Worm (Caenorhabditis elegans) whole organism, L3 larva: Measurements from ENCODE around the gene srpa-72.
A peak's percentile ranks its signal among the peaks of the same experiment; 100 is the strongest.

Source experiments
- R02D3.7 ChIP-seq: fragments of 150-350 bp; optimal IDR thresholded peaks from 2 replicates; lab custom pipeline; 2014; ENCODE audit warnings: missing biosample characterization, missing genetic modification characterization
- ZK546.5 ChIP-seq: sonication (generic microtip); optimal IDR thresholded peaks from 2 replicates; lab custom pipeline; 2017; ENCODE audit warnings: missing biosample characterization, missing genetic modification characterization
- aly-2 ChIP-seq: fragments of 150-350 bp; optimal IDR thresholded peaks from 2 replicates; lab custom pipeline; 2014; ENCODE audit warnings: missing biosample characterization, missing genetic modification characterization
- ceh-16 ChIP-seq: sonication (generic microtip); optimal IDR thresholded peaks from 2 replicates; lab custom pipeline; 2017; ENCODE audit warnings: missing biosample characterization, missing genetic modification characterization
- ceh-28 ChIP-seq: fragments of 150-350 bp; optimal IDR thresholded peaks from 2 replicates; lab custom pipeline; 2014; ENCODE audit warnings: missing biosample characterization, missing genetic modification reagents, missing genetic modification characterization
- ceh-9 ChIP-seq: sonication (generic microtip); optimal IDR thresholded peaks from 2 replicates; lab custom pipeline; 2018; ENCODE audit warnings: missing biosample characterization, missing genetic modification characterization
- daf-12 ChIP-seq: fragments of 150-350 bp; optimal IDR thresholded peaks from 2 replicates; lab custom pipeline; 2014; ENCODE audit warnings: missing biosample characterization, missing genetic modification reagents, missing genetic modification characterization
- egl-27 ChIP-seq: sonication (generic microtip); optimal IDR thresholded peaks from 4 replicates; lab custom pipeline; 2017; ENCODE audit warnings: missing biosample characterization, missing genetic modification reagents, missing genetic modification characterization
- elt-1 ChIP-seq: fragments of 150-350 bp; optimal IDR thresholded peaks from 2 replicates; lab custom pipeline; 2014; ENCODE audit warnings: missing biosample characterization, missing genetic modification characterization
- elt-2 ChIP-seq: sonication (generic microtip); optimal IDR thresholded peaks from 2 replicates; lab custom pipeline; 2016; ENCODE audit warnings: missing genetic modification reagents, mild to moderate bottlenecking, missing genetic modification characterization, missing compliant biosample characterization
- elt-3 ChIP-seq, 3 experiments: fragments of 150-350 bp in 1 of 3; sonication (generic microtip) in 2 of 3; optimal IDR thresholded peaks; 2 replicates in 2 of 3; 4 replicates in 1 of 3; lab custom pipeline; 2014 to 2017; ENCODE audit warnings: missing biosample characterization in 3 of 3, missing genetic modification characterization in 3 of 3
- eor-1 ChIP-seq, 2 experiments: fragments of 150-350 bp; optimal IDR thresholded peaks; 2 replicates each; lab custom pipeline; 2014 to 2018; ENCODE audit warnings: missing biosample characterization in 2 of 2, missing genetic modification characterization in 2 of 2
- fkh-10 ChIP-seq: sonication (generic microtip); optimal IDR thresholded peaks from 2 replicates; lab custom pipeline; 2017; ENCODE audit warnings: missing biosample characterization, missing genetic modification reagents, missing genetic modification characterization
- fkh-2 ChIP-seq: fragments of 150-350 bp; optimal IDR thresholded peaks from 2 replicates; lab custom pipeline; 2014; ENCODE audit warnings: missing biosample characterization, missing genetic modification reagents, missing genetic modification characterization
- hmg-11 ChIP-seq: sonication (generic microtip); optimal IDR thresholded peaks from 2 replicates; lab custom pipeline; 2016; ENCODE audit warnings: missing genetic modification characterization, missing compliant biosample characterization
- jun-1 ChIP-seq: fragments of 150-350 bp; optimal IDR thresholded peaks from 2 replicates; lab custom pipeline; 2014; ENCODE audit warnings: missing biosample characterization, missing genetic modification reagents, missing genetic modification characterization
- lin-15B ChIP-seq: fragments of 150-350 bp; optimal IDR thresholded peaks from 2 replicates; lab custom pipeline; 2014; ENCODE audit warnings: missing biosample characterization, missing genetic modification characterization
- lsy-12 ChIP-seq: sonication (generic microtip); optimal IDR thresholded peaks from 2 replicates; lab custom pipeline; 2016; ENCODE audit warnings: mild to moderate bottlenecking, missing genetic modification characterization, missing compliant biosample characterization
- mdl-1 ChIP-seq: fragments of 150-350 bp; optimal IDR thresholded peaks from 2 replicates; lab custom pipeline; 2014; ENCODE audit warnings: missing biosample characterization, missing genetic modification characterization
- mml-1 ChIP-seq: fragments of 150-350 bp; sonication (generic microtip); optimal IDR thresholded peaks from 3 replicates; lab custom pipeline; 2014; ENCODE audit warnings: missing biosample characterization, missing genetic modification characterization
- nfya-1 ChIP-seq: sonication (generic microtip); optimal IDR thresholded peaks from 2 replicates; lab custom pipeline; 2017; ENCODE audit warnings: missing genetic modification characterization, mild to moderate bottlenecking, missing compliant biosample characterization, antibody characterized with exemption, moderate library complexity; ENCODE audit not compliant: insufficient read depth
- nhr-11 ChIP-seq: fragments of 150-350 bp; optimal IDR thresholded peaks from 2 replicates; lab custom pipeline; 2014; ENCODE audit warnings: missing biosample characterization, missing genetic modification characterization
- nhr-12 ChIP-seq: fragments of 150-350 bp; optimal IDR thresholded peaks from 2 replicates; lab custom pipeline; 2014; ENCODE audit warnings: missing biosample characterization, missing genetic modification characterization
- nhr-23 ChIP-seq: fragments of 150-350 bp; optimal IDR thresholded peaks from 2 replicates; lab custom pipeline; 2014; ENCODE audit warnings: missing biosample characterization, missing genetic modification reagents, missing genetic modification characterization
- nhr-237 ChIP-seq: fragments of 150-350 bp; optimal IDR thresholded peaks from 2 replicates; lab custom pipeline; 2014; ENCODE audit warnings: missing biosample characterization, missing genetic modification characterization
- nhr-25 ChIP-seq: sonication (generic microtip); optimal IDR thresholded peaks from 2 replicates; lab custom pipeline; 2017; ENCODE audit warnings: missing biosample characterization, missing genetic modification characterization
- nhr-28 ChIP-seq: fragments of 150-350 bp; optimal IDR thresholded peaks from 2 replicates; lab custom pipeline; 2014; ENCODE audit warnings: missing biosample characterization, missing genetic modification characterization
- nhr-43 ChIP-seq: sonication (generic microtip); optimal IDR thresholded peaks from 2 replicates; lab custom pipeline; 2016; ENCODE audit warnings: mild to moderate bottlenecking, missing genetic modification characterization, missing compliant biosample characterization; ENCODE audit not compliant: poor library complexity, severe bottlenecking
- nhr-67 ChIP-seq: fragments of 150-350 bp; optimal IDR thresholded peaks from 2 replicates; lab custom pipeline; 2014; ENCODE audit warnings: missing biosample characterization, missing genetic modification characterization
- nhr-77 ChIP-seq: fragments of 150-350 bp; optimal IDR thresholded peaks from 2 replicates; lab custom pipeline; 2014; ENCODE audit warnings: missing biosample characterization, missing genetic modification characterization
- pha-4 ChIP-seq: fragments of 150-350 bp; optimal IDR thresholded peaks from 2 replicates; lab custom pipeline; 2014; ENCODE audit warnings: missing biosample characterization, missing genetic modification reagents, missing genetic modification characterization
- pqm-1 ChIP-seq: fragments of 150-350 bp; optimal IDR thresholded peaks from 2 replicates; lab custom pipeline; 2017; ENCODE audit warnings: missing biosample characterization, missing genetic modification characterization, inconsistent platforms
- sea-2 ChIP-seq: fragments of 150-350 bp; sonication (generic microtip); optimal IDR thresholded peaks from 4 replicates; lab custom pipeline; 2014; ENCODE audit warnings: missing biosample characterization, missing genetic modification reagents, missing genetic modification characterization
- skn-1 ChIP-seq: fragments of 150-350 bp; optimal IDR thresholded peaks from 2 replicates; lab custom pipeline; 2014; ENCODE audit warnings: missing biosample characterization, missing genetic modification characterization
- snpc-4 ChIP-seq: fragments of 150-350 bp; optimal IDR thresholded peaks from 2 replicates; lab custom pipeline; 2014; ENCODE audit warnings: missing biosample characterization, missing genetic modification characterization
- tbx-2 ChIP-seq: sonication (generic microtip); optimal IDR thresholded peaks from 2 replicates; lab custom pipeline; 2016; ENCODE audit warnings: mild to moderate bottlenecking, missing genetic modification characterization, missing compliant biosample characterization
- unc-39 ChIP-seq: sonication (generic microtip); optimal IDR thresholded peaks from 4 replicates; lab custom pipeline; 2017; ENCODE audit warnings: missing biosample characterization, missing genetic modification characterization
- unc-62 ChIP-seq: fragments of 150-350 bp; sonication (generic microtip); optimal IDR thresholded peaks from 4 replicates; lab custom pipeline; 2014; ENCODE audit warnings: missing biosample characterization, missing genetic modification reagents, missing genetic modification characterization
- zag-1 ChIP-seq: fragments of 150-350 bp; optimal IDR thresholded peaks from 2 replicates; lab custom pipeline; 2014; ENCODE audit warnings: missing biosample characterization, missing genetic modification characterization
- ztf-11 ChIP-seq: fragments of 150-350 bp; optimal IDR thresholded peaks from 2 replicates; lab custom pipeline; 2014; ENCODE audit warnings: missing biosample characterization, missing genetic modification characterization
- ztf-4 ChIP-seq: fragments of 150-350 bp; optimal IDR thresholded peaks from 2 replicates; lab custom pipeline; 2014; ENCODE audit warnings: missing biosample characterization, missing genetic modification characterization

Gene srpa-72

DNA sequence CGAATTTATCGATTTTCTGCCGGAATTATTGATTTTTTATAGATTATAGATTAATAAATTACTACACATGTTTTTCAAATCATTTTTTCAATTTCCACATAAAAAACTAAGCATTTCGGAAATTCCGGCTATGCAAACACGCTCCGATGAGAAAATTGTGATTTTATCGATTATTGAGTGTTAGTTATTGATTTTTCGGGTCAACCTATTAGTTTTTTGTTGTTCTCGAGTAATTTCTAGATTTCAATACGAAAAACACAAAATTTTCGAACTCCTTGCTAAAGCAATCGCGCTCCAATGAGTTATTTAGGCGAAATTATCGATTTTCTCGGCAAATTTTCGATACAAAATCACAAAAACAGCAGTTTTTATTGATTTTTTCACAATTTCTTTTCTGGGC, 8.1 kb downstream of the srpa-72 start:
- TF ChIP-seq nhr-12 (tag; lab: Kevin White, UChicago) (no peak), nhr-77 (no peak), egl-27 (tag; lab: Kevin White, UChicago) (no peak), ceh-28 (tag; lab: Kevin White, UChicago) (peak; percentile 75), daf-12 (no peak)

DNA sequence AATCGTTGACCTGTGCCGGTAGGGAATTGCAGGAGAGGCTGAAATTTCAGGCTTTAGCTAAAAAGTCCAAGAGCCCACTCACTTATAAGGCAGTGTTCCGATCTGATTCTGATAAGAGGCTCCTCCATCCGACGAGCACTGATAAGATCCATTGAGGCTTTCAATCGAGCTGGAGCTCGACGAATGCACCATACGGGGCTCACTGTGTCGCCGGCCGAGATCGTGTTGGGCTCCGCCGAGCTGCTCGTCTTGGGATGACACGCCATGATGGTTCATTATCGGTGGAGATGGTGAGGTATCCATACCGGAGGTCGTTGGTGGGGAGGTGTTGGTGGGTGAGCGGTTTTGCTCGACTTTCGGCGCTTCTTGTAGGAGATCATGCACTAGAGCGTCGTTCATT, 9.2 kb downstream of the srpa-72 start:
- TF ChIP-seq egl-27 (tag; lab: Kevin White, UChicago) (no peak), zag-1 (tag; lab: Kevin White, UChicago) (no peak), lsy-12 (tag; lab: Kevin White, UChicago) (no peak), unc-62 (GFP tag; lab: Kevin White, UChicago) (no peak), ZK546.5 (tag; lab: Kevin White, UChicago) (no peak), ztf-4 (no peak), hmg-11 (tag; lab: Kevin White, UChicago) (no peak), ceh-28 (tag; lab: Kevin White, UChicago) (no peak), jun-1 (tag; lab: Kevin White, UChicago) (no peak), elt-2 (tag; lab: Kevin White, UChicago) (no peak), ztf-11 (tag; lab: Kevin White, UChicago) (no peak), eor-1 (tag; optimal IDR thresholded peaks at IDR 0.05; lab: Kevin White, UChicago) (no peak), elt-1 (tag; lab: Kevin White, UChicago) (no peak), nhr-25 (tag; lab: Kevin White, UChicago) (no peak)

DNA sequence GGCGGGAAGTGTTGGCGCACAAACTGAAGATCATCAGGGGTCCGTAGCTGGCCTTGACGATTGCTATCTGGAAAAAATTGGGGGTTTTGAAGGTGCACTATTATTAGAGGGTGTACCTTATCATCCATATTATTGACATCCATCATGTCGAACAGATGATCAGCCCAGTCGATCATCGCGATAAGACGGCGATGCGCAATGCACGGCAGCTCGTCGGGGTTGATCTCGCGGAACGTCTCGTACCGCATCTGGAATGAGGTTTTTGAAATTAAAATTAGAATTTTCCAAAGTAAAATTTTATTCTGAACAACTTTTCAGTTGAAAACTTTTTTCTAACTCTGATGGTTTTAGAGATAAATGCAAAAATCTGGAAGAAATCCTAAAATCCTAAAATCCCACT, 10.7 kb downstream of the srpa-72 start:
- TF ChIP-seq daf-12 (no peak), eor-1 (tag; optimal IDR thresholded peaks at IDR 0.05; lab: Kevin White, UChicago) (no peak), nhr-12 (tag; lab: Kevin White, UChicago) (no peak), mdl-1 (no peak), unc-39 (tag; lab: Kevin White, UChicago) (no peak), tbx-2 (no peak), nhr-67 (tag; lab: Kevin White, UChicago) (no peak), ceh-16 (tag; lab: Kevin White, UChicago) (no peak), R02D3.7 (tag; lab: Kevin White, UChicago) (no peak), ceh-28 (tag; lab: Kevin White, UChicago) (no peak), fkh-2 (no peak), unc-62 (GFP tag; lab: Kevin White, UChicago) (no peak)

DNA sequence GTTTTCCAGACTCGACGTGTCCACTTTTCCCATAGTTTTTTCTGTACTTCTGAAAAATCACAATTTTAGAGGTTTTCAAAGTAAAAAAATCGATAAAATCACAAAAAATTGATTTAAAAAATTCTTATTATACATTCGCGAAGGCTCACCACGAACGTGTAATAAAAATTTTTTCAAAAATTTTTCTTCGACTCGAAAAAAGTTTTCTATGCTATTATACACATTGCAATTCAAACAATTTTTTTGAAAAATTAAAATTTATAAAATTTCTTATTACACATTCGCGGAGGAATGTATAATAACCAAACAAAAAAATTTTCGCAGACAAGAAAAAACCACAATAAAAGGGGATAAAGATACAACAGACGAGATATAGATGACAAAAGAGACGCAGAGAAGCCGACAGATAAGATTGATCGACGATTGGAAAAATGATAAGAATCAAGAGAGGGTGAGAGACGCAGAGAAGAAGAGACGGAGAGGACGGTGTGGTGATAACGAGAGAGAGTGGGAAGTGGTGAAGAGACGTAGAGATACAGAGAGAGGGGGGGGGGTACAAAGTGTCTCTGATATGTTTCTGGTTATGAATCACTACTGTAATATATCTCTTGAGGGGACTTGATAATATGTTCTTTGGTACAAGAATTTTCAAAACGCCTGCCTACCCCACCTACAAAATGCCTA, 13.4 kb downstream of the srpa-72 start, which contains the start of gene nhr-119:
TSS of gene nhr-119 (minus strand) at position 51 of the 684 bp plus-strand sequence.
- no peak for TF ChIP-seq ztf-4
- TF ChIP-seq unc-62 (GFP tag; lab: Kevin White, UChicago): peak; percentile 11
- TF ChIP-seq nhr-11 (tag; lab: Kevin White, UChicago): peak; percentile 19
- peak; percentile 92 for TF ChIP-seq nhr-23 (tag; lab: Kevin White, UChicago)
- no peak for TF ChIP-seq snpc-4
- no peak for TF ChIP-seq nhr-237 (tag; lab: Kevin White, UChicago)
- no peak for TF ChIP-seq aly-2
- TF ChIP-seq R02D3.7 (tag; lab: Kevin White, UChicago): peak; percentile 48
- TF ChIP-seq nhr-77: no peak
- no peak for TF ChIP-seq tbx-2
- TF ChIP-seq ceh-16 (tag; lab: Kevin White, UChicago): no peak
- TF ChIP-seq pha-4 (tag; lab: Kevin White, UChicago): peak; percentile 31
- peak; percentile 74 for TF ChIP-seq elt-1 (tag; lab: Kevin White, UChicago)
- no peak for TF ChIP-seq nhr-28 (tag; lab: Kevin White, UChicago)
- TF ChIP-seq fkh-10 (GFP tag; lab: Kevin White, UChicago): no peak
- TF ChIP-seq daf-12: no peak
- TF ChIP-seq ceh-9: no peak
- TF ChIP-seq ztf-11 (tag; lab: Kevin White, UChicago): no peak
- peak; percentile 65 for TF ChIP-seq nfya-1
- no peak for TF ChIP-seq unc-39 (tag; lab: Kevin White, UChicago)
- TF ChIP-seq nhr-25 (tag; lab: Kevin White, UChicago): peak; percentile 85
- no peak for TF ChIP-seq ZK546.5 (tag; lab: Kevin White, UChicago)
- no peak for TF ChIP-seq eor-1 (tag; optimal IDR thresholded peaks at IDR 0.05; lab: Kevin White, UChicago)
- peak; percentile 92 for TF ChIP-seq pqm-1 (tag; lab: Kevin White, UChicago)
- TF ChIP-seq hmg-11 (tag; lab: Kevin White, UChicago): no peak
- peak; percentile 20 for TF ChIP-seq skn-1 (tag; lab: Kevin White, UChicago)
- no peak for TF ChIP-seq mdl-1
- TF ChIP-seq lin-15B (tag; lab: Kevin White, UChicago): peak; percentile 10
- peak; percentile 96 for TF ChIP-seq elt-2 (tag; lab: Kevin White, UChicago)
- TF ChIP-seq elt-3 (tag; optimal IDR thresholded peaks at IDR 0.05; lab: Kevin White, UChicago): peak in 2 of 3 experiments; percentile 74 to 92
- peak; percentile 93 for TF ChIP-seq nhr-43
- no peak for TF ChIP-seq fkh-2
- no peak for TF ChIP-seq sea-2 (GFP tag; lab: Kevin White, UChicago)
- TF ChIP-seq lsy-12 (tag; lab: Kevin White, UChicago): no peak
- TF ChIP-seq mml-1 (tag; lab: Kevin White, UChicago): no peak
- TF ChIP-seq ceh-28 (tag; lab: Kevin White, UChicago): peak; percentile 90
- no peak for TF ChIP-seq nhr-12 (tag; lab: Kevin White, UChicago)
- peak; percentile 81 for TF ChIP-seq jun-1 (tag; lab: Kevin White, UChicago)
